Fruit fly (Drosophila melanogaster) whole organism, wandering third instar larva: ENCODE results near the gene Gmd.

Source experiments
- Abd-B ChIP-seq: fragments of >200 bp; optimal IDR thresholded peaks from 2 replicates; lab custom pipeline; 2017; ENCODE audit warnings: missing biosample characterization, missing genetic modification characterization
- CG32264 ChIP-seq: fragments of 200-800 bp; sonication (Bioruptor generic); optimal IDR thresholded peaks from 2 replicates; lab custom pipeline; 2016; ENCODE audit warnings: missing biosample characterization, missing genetic modification characterization
- CG9705 ChIP-seq: fragments of 200-800 bp; sonication (Bioruptor generic); optimal IDR thresholded peaks from 2 replicates; lab custom pipeline; 2018; ENCODE audit warnings: missing biosample characterization, mild to moderate bottlenecking, missing genetic modification characterization
- CrebA ChIP-seq: fragments of 200-800 bp; sonication (Bioruptor generic); optimal IDR thresholded peaks from 2 replicates; lab custom pipeline; 2016; ENCODE audit warnings: missing biosample characterization, mild to moderate bottlenecking, missing genetic modification characterization, borderline replicate concordance
- Dfd ChIP-seq: fragments of >200 bp; optimal IDR thresholded peaks from 2 replicates; lab custom pipeline; 2017; ENCODE audit warnings: missing biosample characterization, missing genetic modification characterization
- Dif ChIP-seq: fragments of 200-275, 200-300 bp; sonication (Bioruptor generic); optimal IDR thresholded peaks from 2 replicates; lab custom pipeline; 2018; ENCODE audit warnings: missing biosample characterization, missing genetic modification characterization; ENCODE audit not compliant: partially characterized antibody
- GATAd ChIP-seq: sonication (Bioruptor generic); optimal IDR thresholded peaks from 2 replicates; lab custom pipeline; 2016; ENCODE audit warnings: missing biosample characterization, missing genetic modification characterization
- HLH106 ChIP-seq: fragments of 200-800 bp; optimal IDR thresholded peaks from 3 replicates; lab custom pipeline; 2019; ENCODE audit warnings: missing biosample characterization, mild to moderate bottlenecking, missing genetic modification characterization, moderate library complexity
- Hnf4 ChIP-seq: fragments of 200-800 bp; sonication (Bioruptor generic); optimal IDR thresholded peaks from 2 replicates; lab custom pipeline; 2016; ENCODE audit warnings: missing biosample characterization, mild to moderate bottlenecking, missing genetic modification characterization
- Hr78 ChIP-seq: fragments of >200 bp; optimal IDR thresholded peaks from 2 replicates; lab custom pipeline; 2017; ENCODE audit warnings: missing biosample characterization, missing genetic modification characterization
- Hr83 ChIP-seq: fragments of 200-300 bp; sonication (Bioruptor generic); optimal IDR thresholded peaks from 2 replicates; lab custom pipeline; 2016; ENCODE audit warnings: missing biosample characterization, mild to moderate bottlenecking, missing genetic modification characterization, moderate library complexity; ENCODE audit not compliant: poor library complexity, severe bottlenecking
- Jra ChIP-seq: sonication (Bioruptor generic); optimal IDR thresholded peaks from 2 replicates; lab custom pipeline; 2016; ENCODE audit warnings: missing biosample characterization, missing genetic modification characterization
- Mio ChIP-seq: sonication (Bioruptor generic); optimal IDR thresholded peaks from 2 replicates; lab custom pipeline; 2016; ENCODE audit warnings: missing biosample characterization, missing genetic modification characterization
- Myc ChIP-seq: fragments of >200 bp; optimal IDR thresholded peaks from 2 replicates; lab custom pipeline; 2017
- N ChIP-seq: fragments of >200 bp; optimal IDR thresholded peaks from 2 replicates; lab custom pipeline; 2018; ENCODE audit warnings: missing biosample characterization, missing external identifiers, missing genetic modification characterization
- OdsH ChIP-seq: fragments of 200-800 bp; sonication (Bioruptor generic); optimal IDR thresholded peaks from 2 replicates; lab custom pipeline; 2016; ENCODE audit warnings: missing biosample characterization, mild to moderate bottlenecking, missing genetic modification characterization
- Rel ChIP-seq, 2 experiments: fragments of 200-800 bp; sonication (Bioruptor generic) in 1 of 2; optimal IDR thresholded peaks; 2 replicates in 1 of 2; 3 replicates in 1 of 2; lab custom pipeline; 2016 to 2019; ENCODE audit warnings: mild to moderate bottlenecking in 2 of 2, missing biosample characterization in 2 of 2, missing genetic modification characterization in 2 of 2, moderate library complexity in 1 of 2
- Sp1 ChIP-seq: fragments of 200-800 bp; sonication (Bioruptor generic); optimal IDR thresholded peaks from 3 replicates; lab custom pipeline; 2019; ENCODE audit warnings: missing biosample characterization, mild to moderate bottlenecking, missing genetic modification characterization, moderate library complexity
- Vsx2 ChIP-seq: fragments of 200-300, 225-300 bp; sonication (Bioruptor generic); optimal IDR thresholded peaks from 2 replicates; lab custom pipeline; 2018; ENCODE audit warnings: missing biosample characterization, missing genetic modification characterization; ENCODE audit not compliant: partially characterized antibody
- br ChIP-seq: fragments of 200-800 bp; sonication (Bioruptor generic); optimal IDR thresholded peaks from 2 replicates; lab custom pipeline; 2016; ENCODE audit warnings: missing biosample characterization, missing genetic modification characterization
- brk ChIP-seq: fragments of 200-800 bp; sonication (Bioruptor generic); optimal IDR thresholded peaks from 2 replicates; lab custom pipeline; 2016; ENCODE audit warnings: missing biosample characterization, mild to moderate bottlenecking, missing genetic modification characterization
- dl ChIP-seq, 2 experiments: fragments of 175-275, 200-275 bp in 1 of 2; fragments of 200-275 bp in 1 of 2; sonication (Bioruptor generic); optimal IDR thresholded peaks; lab custom pipeline; 2018; ENCODE audit warnings: mild to moderate bottlenecking in 2 of 2, missing biosample characterization in 2 of 2, missing genetic modification characterization in 2 of 2, moderate library complexity in 2 of 2; ENCODE audit not compliant: partially characterized antibody in 2 of 2, insufficient read depth in 1 of 2
- dmrt93B ChIP-seq: fragments of 200-800 bp; sonication (Bioruptor generic); optimal IDR thresholded peaks from 2 replicates; lab custom pipeline; 2018; ENCODE audit warnings: missing biosample characterization, mild to moderate bottlenecking, missing genetic modification characterization
- dsf ChIP-seq: sonication (Bioruptor generic); optimal IDR thresholded peaks from 2 replicates; lab custom pipeline; 2016; ENCODE audit warnings: missing biosample characterization, missing genetic modification characterization, borderline replicate concordance
- ey ChIP-seq: fragments of 200-800 bp; sonication (Bioruptor generic); optimal IDR thresholded peaks from 2 replicates; lab custom pipeline; 2016; ENCODE audit warnings: missing biosample characterization, missing genetic modification characterization
- foxo ChIP-seq, 2 experiments: fragments of 200-800 bp; sonication (Bioruptor generic); optimal IDR thresholded peaks; 2 replicates in 1 of 2; 3 replicates in 1 of 2; lab custom pipeline; 2016 to 2017; ENCODE audit warnings: missing biosample characterization in 2 of 2, missing genetic modification characterization in 2 of 2
- fru ChIP-seq: fragments of 200-800 bp; sonication (Bioruptor generic); optimal IDR thresholded peaks from 3 replicates; lab custom pipeline; 2016; ENCODE audit warnings: missing biosample characterization, mild to moderate bottlenecking, missing genetic modification characterization
- h ChIP-seq: fragments of 200-800 bp; sonication (Bioruptor generic); optimal IDR thresholded peaks from 3 replicates; lab custom pipeline; 2016; ENCODE audit warnings: missing biosample characterization, mild to moderate bottlenecking, missing genetic modification characterization
- jim ChIP-seq: fragments of 175-275, 200-325 bp; sonication (Bioruptor generic); optimal IDR thresholded peaks from 2 replicates; lab custom pipeline; 2016; ENCODE audit warnings: missing biosample characterization, mild to moderate bottlenecking, missing genetic modification characterization
- lola ChIP-seq: fragments of >200 bp; optimal IDR thresholded peaks from 2 replicates; lab custom pipeline; 2017; ENCODE audit warnings: missing biosample characterization, missing genetic modification characterization
- pan ChIP-seq: fragments of >200 bp; optimal IDR thresholded peaks from 2 replicates; lab custom pipeline; 2017
- psq ChIP-seq: fragments of 200-800 bp; sonication (Bioruptor generic); optimal IDR thresholded peaks from 3 replicates; lab custom pipeline; 2017; ENCODE audit warnings: missing biosample characterization, mild to moderate bottlenecking, missing genetic modification characterization, moderate library complexity
- rgr ChIP-seq: fragments of 200-800 bp; sonication (Bioruptor generic); optimal IDR thresholded peaks from 3 replicates; lab custom pipeline; 2016; ENCODE audit warnings: missing biosample characterization, mild to moderate bottlenecking, missing genetic modification characterization
- sage ChIP-seq: fragments of 200-800 bp; sonication (Bioruptor generic); optimal IDR thresholded peaks from 2 replicates; lab custom pipeline; 2016; ENCODE audit warnings: missing biosample characterization, mild to moderate bottlenecking, missing genetic modification characterization
- sv ChIP-seq: fragments of 200-800 bp; sonication (Bioruptor generic); optimal IDR thresholded peaks from 3 replicates; lab custom pipeline; 2016; ENCODE audit warnings: missing biosample characterization, missing genetic modification characterization
- tai ChIP-seq: sonication (Bioruptor generic); optimal IDR thresholded peaks from 2 replicates; lab custom pipeline; 2016; ENCODE audit warnings: missing biosample characterization, missing genetic modification characterization
- usp ChIP-seq: fragments of >200 bp; optimal IDR thresholded peaks from 2 replicates; lab custom pipeline; 2017; ENCODE audit warnings: missing biosample characterization, missing genetic modification characterization
- woc ChIP-seq: sonication (Bioruptor generic); optimal IDR thresholded peaks from 2 replicates; lab custom pipeline; 2016; ENCODE audit warnings: missing biosample characterization, mild to moderate bottlenecking, missing genetic modification characterization

The Gmd gene

dm6 chr2L:5000287-5000871 is 23.6 kb upstream of the Gmd start:
- peak; percentile 84 for TF ChIP-seq tai (GFP tag; lab: Kevin White, UChicago)
- TF ChIP-seq CG9705 (GFP tag; lab: Kevin White, UChicago), result peak; percentile 76
- no peak for TF ChIP-seq Myc
- peak; percentile 76 for TF ChIP-seq CG32264 (GFP tag; lab: Kevin White, UChicago)
- peak; percentile 51 for TF ChIP-seq dsf (GFP tag; lab: Kevin White, UChicago)
- no peak for TF ChIP-seq Hr78 (GFP tag; lab: Kevin White, UChicago)
- TF ChIP-seq ey (GFP tag; lab: Kevin White, UChicago), result peak; percentile 91
- no peak for TF ChIP-seq N (GFP tag; lab: Kevin White, UChicago)
- TF ChIP-seq sv (GFP tag; lab: Kevin White, UChicago), result peak; percentile 64
- TF ChIP-seq Mio (GFP tag; lab: Kevin White, UChicago), result peak; percentile 6
- peak; percentile 93 for TF ChIP-seq br
- TF ChIP-seq Dif (GFP tag; lab: Kevin White, UChicago), result peak; percentile 21
- TF ChIP-seq fru (GFP tag; lab: Kevin White, UChicago), result peak; percentile 95
- no peak for TF ChIP-seq GATAd (GFP tag; lab: Kevin White, UChicago)
- peak; percentile 85 for TF ChIP-seq rgr
- TF ChIP-seq usp (GFP tag; lab: Kevin White, UChicago), result no peak
- peak; percentile 52 to 88 for TF ChIP-seq foxo (GFP tag; optimal IDR thresholded peaks at IDR 0.05; lab: Kevin White, UChicago)
- no peak for TF ChIP-seq CrebA (GFP tag; lab: Kevin White, UChicago)
- no peak for TF ChIP-seq dl (GFP tag; optimal IDR thresholded peaks at IDR 0.05; lab: Kevin White, UChicago; ENCODE audit: insufficient read depth in 1 of 2, partially characterized antibody in 2 of 2)
- TF ChIP-seq Sp1, result peak; percentile 96
- peak; percentile 89 for TF ChIP-seq psq (GFP tag; lab: Kevin White, UChicago)
- TF ChIP-seq brk, result peak; percentile 71
- peak; percentile 69 for TF ChIP-seq sage (GFP tag; lab: Kevin White, UChicago)
- no peak for TF ChIP-seq jim (GFP tag; lab: Kevin White, UChicago)
- TF ChIP-seq Jra (GFP tag; lab: Kevin White, UChicago), result peak; percentile 82
- no peak for TF ChIP-seq Vsx2 (GFP tag; lab: Kevin White, UChicago)
- TF ChIP-seq dmrt93B (GFP tag; lab: Kevin White, UChicago), result peak; percentile 73
- TF ChIP-seq OdsH (GFP tag; lab: Kevin White, UChicago), result peak; percentile 88
- peak; percentile 63 for TF ChIP-seq Rel (GFP tag; optimal IDR thresholded peaks at IDR 0.05; lab: Kevin White, UChicago)
- peak; percentile 62 for TF ChIP-seq Rel (tag; optimal IDR thresholded peaks at IDR 0.05; lab: Kevin White, UChicago)
- TF ChIP-seq Hr83 (GFP tag; lab: Kevin White, UChicago), result no peak
- no peak for TF ChIP-seq lola (GFP tag; lab: Kevin White, UChicago)
- TF ChIP-seq Abd-B (GFP tag; lab: Kevin White, UChicago), result no peak
- TF ChIP-seq pan (lab: Kevin White, UChicago), result no peak
- TF ChIP-seq h (GFP tag; lab: Kevin White, UChicago), result peak; percentile 92
- TF ChIP-seq HLH106 (tag; lab: Kevin White, UChicago), result peak; percentile 89
- no peak for TF ChIP-seq Dfd (GFP tag; lab: Kevin White, UChicago)
- peak; percentile 96 for TF ChIP-seq woc
- TF ChIP-seq Hnf4 (GFP tag; lab: Kevin White, UChicago), result peak; percentile 85

- TF ChIP-seq CG32264 (GFP tag; lab: Kevin White, UChicago) (peak; percentile 56), Vsx2 (GFP tag; lab: Kevin White, UChicago) (no peak), dsf (GFP tag; lab: Kevin White, UChicago) (no peak), lola (GFP tag; lab: Kevin White, UChicago) (no peak), pan (lab: Kevin White, UChicago) (no peak), OdsH (GFP tag; lab: Kevin White, UChicago) (peak; percentile 59), GATAd (GFP tag; lab: Kevin White, UChicago) (no peak), sv (GFP tag; lab: Kevin White, UChicago) (peak; percentile 26), usp (GFP tag; lab: Kevin White, UChicago) (no peak), CrebA (GFP tag; lab: Kevin White, UChicago) (peak; percentile 44), Dif (GFP tag; lab: Kevin White, UChicago) (no peak), sage (GFP tag; lab: Kevin White, UChicago) (no peak), brk (peak; percentile 25), Hnf4 (GFP tag; lab: Kevin White, UChicago) (peak; percentile 75), Rel (GFP tag; optimal IDR thresholded peaks at IDR 0.05; lab: Kevin White, UChicago) (no peak), Rel (tag; optimal IDR thresholded peaks at IDR 0.05; lab: Kevin White, UChicago) (peak; percentile 7), woc (no peak), Hr78 (GFP tag; lab: Kevin White, UChicago) (no peak), foxo (GFP tag; optimal IDR thresholded peaks at IDR 0.05; lab: Kevin White, UChicago) (peak; percentile 24 to 84), dmrt93B (GFP tag; lab: Kevin White, UChicago) (peak; percentile 23), Sp1 (peak; percentile 49), h (GFP tag; lab: Kevin White, UChicago) (peak; percentile 85), Hr83 (GFP tag; lab: Kevin White, UChicago) (no peak), Myc (no peak), psq (GFP tag; lab: Kevin White, UChicago) (peak; percentile 7), ey (GFP tag; lab: Kevin White, UChicago) (peak; percentile 81), HLH106 (tag; lab: Kevin White, UChicago) (peak; percentile 79), br (peak; percentile 79), rgr (peak; percentile 81), N (GFP tag; lab: Kevin White, UChicago) (no peak), dl (GFP tag; optimal IDR thresholded peaks at IDR 0.05; lab: Kevin White, UChicago; ENCODE audit: insufficient read depth in 1 of 2, partially characterized antibody in 2 of 2) (no peak), tai (GFP tag; lab: Kevin White, UChicago) (peak; percentile 73), Jra (GFP tag; lab: Kevin White, UChicago) (no peak), Abd-B (GFP tag; lab: Kevin White, UChicago) (no peak), Dfd (GFP tag; lab: Kevin White, UChicago) (no peak), Mio (GFP tag; lab: Kevin White, UChicago) (peak; percentile 49), fru (GFP tag; lab: Kevin White, UChicago) (peak; percentile 73), jim (GFP tag; lab: Kevin White, UChicago) (no peak)
Observed at dm6 chr2L:4999389-5000032, 22.7 kb upstream of the Gmd start.
